Worm (Caenorhabditis elegans): ENCODE results near the gene sri-6.

The sri-6 gene

DNA sequence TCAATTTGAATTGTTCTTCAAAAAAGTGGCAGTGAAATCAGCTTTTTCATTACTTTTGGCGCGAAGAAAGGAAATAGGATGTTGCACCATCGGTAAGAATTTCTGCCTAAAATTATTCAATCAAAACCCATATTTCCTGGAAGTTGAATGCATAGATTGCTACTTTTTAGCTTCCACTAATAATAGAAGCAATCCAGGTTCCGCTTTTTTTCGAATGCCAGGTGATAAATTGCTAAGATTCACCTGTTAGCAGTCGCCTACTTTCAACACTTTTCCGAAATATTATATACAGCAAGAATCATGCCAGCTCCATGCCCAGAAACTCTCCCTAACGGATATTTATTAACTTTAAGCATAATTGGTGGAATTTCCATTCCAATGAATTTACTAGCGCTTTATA is at the start of gene sri-6:
sri-6 (plus strand) TSS at position 301 of the 400 bp plus-strand sequence.
- no peak for TF ChIP-seq mes-2 (tag; optimal IDR thresholded peaks at IDR 0.05; ENCODE audit: poor library complexity, severe bottlenecking)
- TF ChIP-seq tra-1 (GFP tag; IDR thresholded peaks at IDR 0.05), result no peak
- TF ChIP-seq hmg-1.1 (GFP tag; IDR thresholded peaks at IDR 0.05), result no peak
- TF ChIP-seq sdz-12 (GFP tag; optimal IDR thresholded peaks at IDR 0.05), result no peak

DNA sequence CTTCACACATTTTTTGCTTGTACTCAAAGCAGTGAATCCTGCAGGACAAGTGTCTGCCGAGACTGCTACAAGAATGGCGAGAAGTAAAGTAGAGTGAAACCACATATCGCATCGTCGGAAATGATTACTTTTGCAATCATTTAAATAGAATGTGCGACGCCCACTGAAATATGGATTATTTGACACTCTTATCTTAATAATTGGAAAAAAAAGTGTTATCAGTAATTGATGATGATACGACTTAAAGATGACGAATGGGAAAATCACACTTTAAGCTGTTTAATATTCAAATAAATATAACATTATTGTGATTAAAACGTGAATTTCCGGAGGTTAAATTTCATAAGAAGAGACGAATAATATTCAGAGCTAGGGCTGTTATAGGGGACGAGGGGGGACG is 47.5 kb upstream of the sri-6 start, which contains the start of gene clec-41:
clec-41 (minus strand) TSS at position 147 of the 400 bp plus-strand sequence.
- TF ChIP-seq mxl-3 (GFP tag; optimal IDR thresholded peaks at IDR 0.05) (peak; percentile 31), F44E2.7 (GFP tag; IDR thresholded peaks at IDR 0.05) (no peak), nhr-237 (tag; optimal IDR thresholded peaks at IDR 0.05) (no peak), lin-13 (GFP tag; optimal IDR thresholded peaks at IDR 0.05) (no peak), skn-1 (tag; optimal IDR thresholded peaks at IDR 0.05) (no peak), nhr-28 (tag; optimal IDR thresholded peaks at IDR 0.05) (peak; percentile 67), pqm-1 (tag; optimal IDR thresholded peaks at IDR 0.05) (peak; percentile 91), dmd-6 (GFP tag; IDR thresholded peaks at IDR 0.05) (peak; percentile 82), php-3 (GFP tag; IDR thresholded peaks at IDR 0.05) (peak; percentile 34; the same call in 1 of the 2 replicates), lin-1 (GFP tag; IDR thresholded peaks at IDR 0.05) (peak; percentile 85), aha-1 (tag) (no peak), Y48G9A.11 (GFP tag; IDR thresholded peaks at IDR 0.05) (no peak), dmd-9 (GFP tag; IDR thresholded peaks at IDR 0.05) (no peak)

- TF ChIP-seq duxl-1 (tag; optimal IDR thresholded peaks at IDR 0.05; ENCODE audit: poor library complexity), result no peak
- no peak for TF ChIP-seq attf-4 (tag; optimal IDR thresholded peaks at IDR 0.05)
- no peak for TF ChIP-seq Y48G9A.11 (GFP tag; IDR thresholded peaks at IDR 0.05)
- no peak for TF ChIP-seq nhr-25 (tag; optimal IDR thresholded peaks at IDR 0.05; ENCODE audit: borderline replicate concordance, insufficient read depth)
- TF ChIP-seq ceh-28 (tag; optimal IDR thresholded peaks at IDR 0.05), result no peak
- TF ChIP-seq F44E2.7 (GFP tag; IDR thresholded peaks at IDR 0.05), result no peak
- TF ChIP-seq ZK546.5 (tag; optimal IDR thresholded peaks at IDR 0.05), result no peak
- no peak for TF ChIP-seq ces-1 (GFP tag; optimal IDR thresholded peaks at IDR 0.05)
- no peak for TF ChIP-seq Y105C5A.15 (GFP tag; IDR thresholded peaks at IDR 0.05)
- TF ChIP-seq snpc-1.2 (GFP tag; IDR thresholded peaks at IDR 0.05), result no peak
- no peak for TF ChIP-seq F26F4.8 (GFP tag; conservative IDR thresholded peaks at IDR 0.05)
- no peak for TF ChIP-seq mdt-29 (GFP tag; IDR thresholded peaks at IDR 0.05)
- no peak for TF ChIP-seq jun-1 (tag; optimal IDR thresholded peaks at IDR 0.05)
- TF ChIP-seq R02D3.7 (tag; optimal IDR thresholded peaks at IDR 0.05), result no peak
- TF ChIP-seq pha-4 (GFP tag; IDR thresholded peaks at IDR 0.05), result no peak
- no peak for TF ChIP-seq pha-4 (tag; optimal IDR thresholded peaks at IDR 0.05)
- no peak for TF ChIP-seq egl-43 (GFP tag; IDR thresholded peaks at IDR 0.05)
- TF ChIP-seq arid-1 (GFP tag; conservative IDR thresholded peaks at IDR 0.05), result no peak
- no peak for TF ChIP-seq ceh-82 (tag; optimal IDR thresholded peaks at IDR 0.05)
Observed at ce11 chrV:13138681-13139080, 46.8 kb upstream of the sri-6 start, which contains the start of gene dhc-3. dhc-3 (plus strand) TSS chrV:13138981.

ce11 chrV:13152575-13152974 is 32.9 kb upstream of the sri-6 start, which contains the start of gene noca-1:
noca-1 (plus strand) TSS chrV:13152919.
- TF ChIP-seq snpc-4 (tag; optimal IDR thresholded peaks at IDR 0.05), result no peak
- no peak for TF ChIP-seq dmd-6 (GFP tag; IDR thresholded peaks at IDR 0.05)
- TF ChIP-seq ctbp-1 (GFP tag; IDR thresholded peaks at IDR 0.05), result no peak
- no peak for TF ChIP-seq ztf-7 (tag; optimal IDR thresholded peaks at IDR 0.05)
- TF ChIP-seq vab-7 (GFP tag; IDR thresholded peaks at IDR 0.05), result no peak
- TF ChIP-seq mxl-2 (GFP tag; conservative IDR thresholded peaks at IDR 0.05), result no peak
- TF ChIP-seq nhr-25 (tag; optimal IDR thresholded peaks at IDR 0.05; ENCODE audit: borderline replicate concordance, insufficient read depth), result no peak
- TF ChIP-seq sdz-12 (GFP tag; optimal IDR thresholded peaks at IDR 0.05), result no peak
- no peak for TF ChIP-seq nhr-28 (tag; optimal IDR thresholded peaks at IDR 0.05)
- TF ChIP-seq madf-9 (GFP tag; conservative IDR thresholded peaks at IDR 0.05), result no peak
- no peak for TF ChIP-seq arid-1 (GFP tag; conservative IDR thresholded peaks at IDR 0.05)
- TF ChIP-seq hmg-1.1 (GFP tag; IDR thresholded peaks at IDR 0.05), result no peak
- TF ChIP-seq mep-1 (tag; optimal IDR thresholded peaks at IDR 0.05), result no peak
- TF ChIP-seq fos-1 (tag; optimal IDR thresholded peaks at IDR 0.05), result no peak
- no peak for TF ChIP-seq T26A8.4 (GFP tag; IDR thresholded peaks at IDR 0.05)
- TF ChIP-seq madf-5 (GFP tag; IDR thresholded peaks at IDR 0.05), result no peak
- TF ChIP-seq F49E8.2 (tag; optimal IDR thresholded peaks at IDR 0.05; ENCODE audit: borderline replicate concordance), result no peak
- TF ChIP-seq mdl-1 (tag; optimal IDR thresholded peaks at IDR 0.05), result no peak
- no peak for TF ChIP-seq ama-1 (optimal IDR thresholded peaks at IDR 0.05)
